Worm (Caenorhabditis elegans) whole organism, early embryonic: Measurements from ENCODE around the gene lron-1.
"Not testable (repeated sequence)": the region's sequence is repeated elsewhere in the genome, so short reads cannot be mapped to it uniquely, and the experiment has no call there.

ENCODE experiments used
- B0310.2 ChIP-seq: sonication (generic microtip); optimal IDR thresholded peaks from 2 replicates; lab custom pipeline; 2016; ENCODE audit warnings: mild to moderate bottlenecking, missing genetic modification characterization, missing compliant biosample characterization
- F13C5.2 ChIP-seq: sonication (generic microtip); optimal IDR thresholded peaks from 2 replicates; lab custom pipeline; 2017; ENCODE audit warnings: mild to moderate bottlenecking, missing genetic modification characterization, inconsistent platforms, missing compliant biosample characterization
- aly-1 ChIP-seq: sonication (generic microtip); optimal IDR thresholded peaks from 2 replicates; lab custom pipeline; 2016; ENCODE audit warnings: missing genetic modification characterization, missing compliant biosample characterization
- ama-1 ChIP-seq: fragments of 150-350 bp; optimal IDR thresholded peaks from 2 replicates; lab custom pipeline; 2014
- ceh-13 ChIP-seq: fragments of 200-800 bp; sonication (Bioruptor generic); optimal IDR thresholded peaks from 2 replicates; lab custom pipeline; 2018; ENCODE audit warnings: mild to moderate bottlenecking, missing genetic modification characterization, missing compliant biosample characterization
- ceh-36 ChIP-seq: sonication (generic microtip); optimal IDR thresholded peaks from 2 replicates; lab custom pipeline; 2016; ENCODE audit warnings: missing genetic modification characterization, inconsistent platforms, missing compliant biosample characterization
- ets-7 ChIP-seq: sonication (generic microtip); optimal IDR thresholded peaks from 2 replicates; lab custom pipeline; 2016; ENCODE audit warnings: missing genotype, missing genetic modification characterization, missing compliant biosample characterization
- flt-1 ChIP-seq: fragments of 200-800 bp; sonication (Bioruptor generic); IDR thresholded peaks from 2 replicates; pipeline ENCODE4 v1.3.6; 2022; ENCODE audit warnings: missing genetic modification characterization, missing compliant biosample characterization
- hmbx-1 ChIP-seq: sonication (generic microtip); optimal IDR thresholded peaks from 2 replicates; lab custom pipeline; 2016; ENCODE audit warnings: mild to moderate bottlenecking, missing genetic modification characterization, missing compliant biosample characterization
- hmg-4 ChIP-seq: fragments of 200-800 bp; sonication (Bioruptor generic); optimal IDR thresholded peaks from 2 replicates; lab custom pipeline; 2018; ENCODE audit warnings: mild to moderate bottlenecking, missing genetic modification characterization, missing compliant biosample characterization
- hnd-1 ChIP-seq: sonication (generic microtip); optimal IDR thresholded peaks from 2 replicates; lab custom pipeline; 2016; ENCODE audit warnings: missing genetic modification characterization, missing compliant biosample characterization
- pes-1 ChIP-seq: fragments of 200-800 bp; sonication (Bioruptor generic); IDR thresholded peaks from 2 replicates; pipeline ENCODE4 v1.3.6; 2022; ENCODE audit warnings: missing genetic modification reagents, missing genetic modification characterization, missing compliant biosample characterization
- scrt-1 ChIP-seq: fragments of 200-800 bp; sonication (Bioruptor generic); IDR thresholded peaks from 2 replicates; pipeline ENCODE4 v1.3.6; 2022; ENCODE audit warnings: missing genetic modification characterization, missing compliant biosample characterization
- sea-1 ChIP-seq: fragments of 200-800 bp; sonication (Bioruptor generic); conservative IDR thresholded peaks from 2 replicates; pipeline ENCODE4 v1.3.6; 2022; ENCODE audit warnings: missing genetic modification characterization, missing compliant biosample characterization
- tbx-11 ChIP-seq: fragments of 200-800 bp; sonication (Bioruptor generic); IDR thresholded peaks from 2 replicates; pipeline ENCODE4 v1.3.6; 2022; ENCODE audit warnings: missing genetic modification characterization, missing compliant biosample characterization
- tbx-37 ChIP-seq: fragments of 200-800 bp; sonication (Bioruptor generic); conservative IDR thresholded peaks from 2 replicates; pipeline ENCODE4 v1.3.6; 2022; ENCODE audit warnings: missing genetic modification reagents, missing genetic modification characterization, missing compliant biosample characterization
- tra-4 ChIP-seq: sonication (generic microtip); optimal IDR thresholded peaks from 2 replicates; lab custom pipeline; 2017; ENCODE audit warnings: missing genetic modification characterization, missing compliant biosample characterization

Gene lron-1

DNA sequence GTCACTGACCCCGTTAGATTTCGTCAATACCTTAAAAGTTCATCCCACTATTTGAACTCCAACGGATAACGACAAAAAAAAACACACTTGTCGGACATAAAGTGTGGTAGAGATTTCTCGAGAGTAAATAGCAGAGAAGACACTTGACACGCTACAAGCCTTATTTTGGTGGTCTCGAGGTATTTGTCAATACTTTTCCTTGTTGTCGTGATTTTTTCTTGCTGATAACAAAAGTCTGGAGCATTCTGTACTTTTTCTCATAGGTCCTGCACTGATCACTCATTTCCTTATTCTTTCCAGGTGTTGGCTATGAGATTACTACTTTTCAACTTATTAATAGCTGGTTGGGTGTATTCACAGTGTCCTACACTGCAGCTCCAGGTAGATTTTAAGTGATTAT lies at the start of gene lron-1:
TSS of gene lron-1 (plus strand) at position 301 of the 400 bp plus-strand sequence.
- TF ChIP-seq hmg-4 (GFP tag; lab: Kevin White, UChicago) (no peak), ama-1 (lab: Kevin White, UChicago) (no peak), hnd-1 (tag; lab: Kevin White, UChicago) (no peak), scrt-1 (no peak), aly-1 (tag; lab: Kevin White, UChicago) (no peak), ceh-36 (tag; lab: Kevin White, UChicago) (no peak), sea-1 (GFP tag; lab: Robert Waterston, UW) (no peak), hmbx-1 (no peak), tra-4 (tag; lab: Kevin White, UChicago) (no peak), tbx-37 (GFP tag; lab: Robert Waterston, UW) (no peak), flt-1 (GFP tag; lab: Robert Waterston, UW) (no peak), F13C5.2 (tag; lab: Kevin White, UChicago) (no peak), B0310.2 (tag; lab: Kevin White, UChicago) (no peak), pes-1 (GFP tag; lab: Robert Waterston, UW) (no peak), ceh-13 (no peak), tbx-11 (GFP tag; lab: Robert Waterston, UW) (no peak), ets-7 (tag; lab: Kevin White, UChicago) (no peak)

DNA sequence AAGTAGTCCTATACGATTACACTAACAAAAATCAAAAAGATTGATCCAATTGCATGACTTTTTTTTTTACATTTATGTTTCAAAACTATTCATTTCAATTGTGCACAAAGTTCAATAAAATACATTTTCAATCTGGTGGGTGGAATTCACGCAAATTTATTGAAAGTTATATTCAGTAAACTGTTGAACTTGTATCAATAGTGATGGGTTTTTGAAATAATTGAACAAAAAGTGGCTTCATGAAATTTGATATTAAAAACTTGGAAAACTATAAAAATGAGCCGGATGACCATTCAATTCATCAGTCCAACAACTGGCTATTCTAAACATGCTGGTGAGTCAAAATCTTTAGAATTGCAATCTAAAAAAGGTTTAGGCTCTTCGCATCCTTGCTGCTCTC lies 49.2 kb upstream of the lron-1 start, which contains the start of gene nspc-16:
TSS of gene nspc-16 (plus strand) at position 301 of the 400 bp plus-strand sequence.
- TF ChIP-seq scrt-1: no peak
- no peak for TF ChIP-seq ama-1 (lab: Kevin White, UChicago)
- TF ChIP-seq aly-1 (tag; lab: Kevin White, UChicago): no peak
- no peak for TF ChIP-seq ceh-36 (tag; lab: Kevin White, UChicago)
- TF ChIP-seq hnd-1 (tag; lab: Kevin White, UChicago): no peak
- TF ChIP-seq ets-7 (tag; lab: Kevin White, UChicago): no peak
- no peak for TF ChIP-seq B0310.2 (tag; lab: Kevin White, UChicago)
- TF ChIP-seq ceh-13: no peak
- TF ChIP-seq hmg-4 (GFP tag; lab: Kevin White, UChicago): no peak
- TF ChIP-seq tbx-37 (GFP tag; lab: Robert Waterston, UW): no peak
- no peak for TF ChIP-seq F13C5.2 (tag; lab: Kevin White, UChicago)
- no peak for TF ChIP-seq tbx-11 (GFP tag; lab: Robert Waterston, UW)
- no peak for TF ChIP-seq pes-1 (GFP tag; lab: Robert Waterston, UW)
- no peak for TF ChIP-seq sea-1 (GFP tag; lab: Robert Waterston, UW)
- TF ChIP-seq flt-1 (GFP tag; lab: Robert Waterston, UW): no peak
- TF ChIP-seq hmbx-1: no peak
- no peak for TF ChIP-seq tra-4 (tag; lab: Kevin White, UChicago)

DNA sequence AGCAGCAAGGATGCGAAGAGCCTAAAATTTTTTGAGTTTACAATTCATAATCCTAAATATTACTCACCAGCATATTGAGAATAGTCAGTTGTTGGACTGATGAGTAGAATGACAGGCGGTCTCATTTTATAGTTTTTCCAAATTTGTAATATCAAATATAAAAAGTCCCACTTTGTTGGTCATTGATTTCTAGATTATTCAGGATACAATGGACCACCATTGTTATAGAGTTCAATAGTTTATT lies 47.5 kb upstream of the lron-1 start, which contains the start of gene nspc-17:
TSS of gene nspc-17 (minus strand) at position 101 of the 244 bp plus-strand sequence.
- not testable (repeated sequence) for TF ChIP-seq hmg-4 (GFP tag; lab: Kevin White, UChicago); ceh-13; ama-1 (lab: Kevin White, UChicago)

DNA sequence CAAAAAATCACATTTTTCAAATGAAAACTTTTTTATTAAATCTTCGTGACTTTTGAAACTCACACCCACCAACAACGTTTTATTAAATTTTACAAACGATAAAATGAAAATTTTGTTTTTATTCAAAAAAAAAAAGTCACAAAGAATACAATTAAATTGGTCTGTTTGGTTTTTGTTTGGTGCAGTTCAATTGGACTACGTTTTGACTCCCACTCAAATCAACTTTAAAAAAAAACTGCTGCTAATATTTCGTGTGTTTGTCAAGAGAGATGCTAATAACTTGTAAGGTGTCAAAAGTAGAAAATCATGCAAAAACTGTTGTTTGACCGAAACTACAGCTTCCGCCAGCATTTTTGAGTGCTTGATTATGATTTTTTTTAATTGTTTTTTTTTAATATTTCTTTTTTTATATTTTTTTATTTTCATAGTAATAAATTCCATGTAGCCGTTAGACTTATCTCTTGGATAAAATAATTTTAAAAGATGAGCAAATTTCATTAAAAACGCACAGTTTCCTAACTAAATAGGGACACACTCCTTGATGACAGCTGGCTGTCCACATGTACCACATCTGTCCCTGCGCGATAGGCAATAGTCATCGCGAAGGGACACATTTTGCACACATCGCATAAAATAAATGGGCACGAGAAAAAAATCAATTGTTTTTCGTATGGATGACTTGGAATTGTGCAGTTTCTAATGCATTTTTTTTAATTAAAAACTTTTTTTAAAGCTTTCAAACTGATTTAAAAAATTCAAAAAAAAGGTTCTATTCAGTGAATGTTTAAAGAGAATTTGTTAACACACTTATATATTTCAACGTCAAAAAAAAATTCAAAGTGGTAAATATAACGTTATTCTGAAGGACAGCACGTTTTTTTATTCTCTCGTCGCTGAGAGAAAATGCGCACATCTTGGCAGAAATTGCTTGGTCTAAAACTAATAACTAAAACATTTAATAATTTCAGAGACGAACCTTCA lies 46.9 kb upstream of the lron-1 start:
- TF ChIP-seq pes-1 (GFP tag; lab: Robert Waterston, UW) (no peak; the same call in 1 of the 2 replicates), tra-4 (tag; lab: Kevin White, UChicago) (no peak), B0310.2 (tag; lab: Kevin White, UChicago) (no peak), hmg-4 (GFP tag; lab: Kevin White, UChicago) (peak; percentile 95), aly-1 (tag; lab: Kevin White, UChicago) (no peak), hmbx-1 (no peak), hnd-1 (tag; lab: Kevin White, UChicago) (no peak), ceh-36 (tag; lab: Kevin White, UChicago) (peak; percentile 8), tbx-11 (GFP tag; lab: Robert Waterston, UW) (no peak), F13C5.2 (tag; lab: Kevin White, UChicago) (peak; percentile 98), ceh-13 (peak; percentile 39), ama-1 (lab: Kevin White, UChicago) (no peak), tbx-37 (GFP tag; lab: Robert Waterston, UW) (peak; percentile 60), ets-7 (tag; lab: Kevin White, UChicago) (no peak), sea-1 (GFP tag; lab: Robert Waterston, UW) (peak; percentile 79), flt-1 (GFP tag; lab: Robert Waterston, UW) (0 out of 2 replicates have a peak, but pooled peaks have one; percentile 8), scrt-1 (no peak)

DNA sequence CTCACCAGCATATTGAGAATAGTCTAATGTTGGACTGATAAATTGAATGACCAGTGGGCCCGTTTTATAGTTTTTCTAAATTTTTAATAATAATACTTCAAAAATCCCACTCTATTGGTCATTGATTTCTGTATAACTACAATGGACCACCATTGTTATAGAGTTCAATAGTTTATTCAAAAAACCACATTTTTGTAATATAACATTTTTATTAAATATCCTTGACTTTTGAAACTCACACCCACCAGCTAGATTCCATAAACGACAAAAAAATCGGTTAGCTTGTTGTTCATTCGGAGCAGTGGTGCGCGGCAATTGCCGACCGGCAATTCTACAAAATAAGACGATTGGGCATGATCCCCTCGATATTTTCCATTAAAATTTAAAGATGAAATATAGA lies 45.0 kb upstream of the lron-1 start, which contains the start of gene nspc-18:
TSS of gene nspc-18 (minus strand) at position 101 of the 400 bp plus-strand sequence.
- TF ChIP-seq hmg-4 (GFP tag; lab: Kevin White, UChicago) (no peak), ceh-13 (no peak), hmbx-1 (no peak), B0310.2 (tag; lab: Kevin White, UChicago) (no peak), sea-1 (GFP tag; lab: Robert Waterston, UW) (no peak), tbx-37 (GFP tag; lab: Robert Waterston, UW) (no peak), pes-1 (GFP tag; lab: Robert Waterston, UW) (no peak), aly-1 (tag; lab: Kevin White, UChicago) (no peak), tra-4 (tag; lab: Kevin White, UChicago) (no peak), flt-1 (GFP tag; lab: Robert Waterston, UW) (no peak), F13C5.2 (tag; lab: Kevin White, UChicago) (no peak), ceh-36 (tag; lab: Kevin White, UChicago) (no peak), scrt-1 (no peak), ama-1 (lab: Kevin White, UChicago) (no peak)

DNA sequence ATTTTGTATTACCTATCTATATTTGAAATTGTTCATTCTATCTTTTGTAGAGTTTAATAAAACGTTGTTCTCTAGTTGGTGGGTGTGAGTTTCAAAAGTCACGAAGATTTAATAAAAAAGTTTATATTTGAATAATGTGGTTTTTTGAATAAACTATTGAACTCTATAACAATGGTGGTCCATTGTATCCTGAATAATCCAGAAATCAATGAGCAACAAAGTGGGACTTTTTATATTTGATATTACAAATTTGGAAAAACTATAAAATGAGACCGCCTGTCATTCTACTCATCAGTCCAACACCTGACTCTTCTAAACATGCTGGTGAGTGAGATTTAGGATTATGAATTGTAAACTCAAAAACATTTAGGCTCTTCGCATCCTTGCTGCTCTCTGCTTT lies 44.1 kb upstream of the lron-1 start, which contains the start of gene nspc-19:
TSS of gene nspc-19 (plus strand) at position 301 of the 400 bp plus-strand sequence.
- TF ChIP-seq hnd-1 (tag; lab: Kevin White, UChicago); tbx-11 (GFP tag; lab: Robert Waterston, UW); F13C5.2 (tag; lab: Kevin White, UChicago): not testable (repeated sequence)
